Worm (Caenorhabditis elegans): ENCODE results near the gene C54F6.3.
"Not testable (repeated sequence)": the region's sequence is repeated elsewhere in the genome, so short reads cannot be mapped to it uniquely, and the experiment has no call there.

The C54F6.3 gene

DNA sequence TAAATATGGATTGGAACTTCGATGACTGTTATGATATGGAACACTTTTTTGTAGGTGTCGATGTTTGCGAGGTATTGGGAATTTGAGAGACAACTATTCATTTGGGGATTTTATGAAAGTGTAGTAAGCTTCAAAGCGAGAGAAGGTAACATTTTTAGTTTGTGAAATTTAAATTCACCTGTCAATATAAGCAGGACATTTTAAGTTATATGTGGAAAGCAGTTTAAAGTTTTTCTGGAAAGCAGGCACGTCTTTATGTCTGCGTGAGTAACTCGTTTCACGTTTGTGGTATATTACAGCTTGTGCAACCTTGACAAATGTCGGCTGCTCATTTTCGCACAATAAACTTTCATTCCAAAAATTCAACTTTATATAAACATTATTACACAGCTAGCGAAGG lies 28.8 kb upstream of the C54F6.3 start, which contains the start of gene srh-229:
srh-229 (minus strand) TSS at position 101 of the 400 bp plus-strand sequence.
- TF ChIP-seq daf-12 (tag; optimal IDR thresholded peaks at IDR 0.05) (no peak), nhr-76 (tag; optimal IDR thresholded peaks at IDR 0.05) (no peak), ZK546.5 (tag; optimal IDR thresholded peaks at IDR 0.05) (no peak)

DNA sequence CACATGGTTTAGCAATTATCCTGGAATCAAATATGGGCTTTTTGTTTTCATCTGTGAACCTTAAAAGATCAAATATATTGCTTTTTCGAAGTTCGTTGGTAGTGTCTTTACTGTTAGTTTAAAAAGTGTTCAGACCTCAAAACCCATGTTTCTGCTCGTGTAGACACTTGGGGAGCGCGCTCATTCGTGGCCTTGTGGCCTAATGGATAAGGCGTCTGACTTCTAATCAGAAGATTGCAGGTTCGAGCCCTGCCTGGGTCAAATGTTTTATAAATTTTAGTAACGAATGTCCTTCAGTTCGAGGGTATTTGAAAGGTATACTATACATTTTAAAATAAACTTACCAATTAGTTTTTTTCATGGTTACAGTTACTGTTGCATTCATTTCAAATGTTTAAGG lies 26.8 kb upstream of the C54F6.3 start:
- TF ChIP-seq ceh-44 (GFP tag; IDR thresholded peaks at IDR 0.05) (0 out of 2 replicates have a peak, but pooled peaks have one; percentile 3), lin-38 (GFP tag; IDR thresholded peaks at IDR 0.05) (no peak)

DNA sequence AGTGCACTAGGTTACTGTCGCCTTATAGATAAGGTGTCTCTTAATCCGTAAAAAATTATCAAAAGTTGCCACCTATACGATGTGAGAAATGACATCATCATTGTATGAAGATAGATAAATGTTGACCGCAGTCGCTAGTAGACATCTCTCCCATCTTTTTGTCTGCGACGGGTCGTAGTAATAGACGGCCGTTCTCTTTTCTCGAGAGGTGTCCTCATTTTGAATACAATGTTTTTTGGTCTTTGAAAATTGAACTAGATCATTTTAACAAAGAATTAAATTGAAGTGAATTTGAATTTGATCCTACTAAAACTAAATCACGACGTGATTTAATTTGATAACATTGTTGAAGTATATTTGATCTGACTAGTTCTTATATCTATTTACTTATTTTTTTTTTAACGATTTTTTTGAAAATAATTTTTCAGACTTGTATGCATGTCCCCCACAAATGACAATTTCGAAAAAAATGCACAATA lies 24.4 kb upstream of the C54F6.3 start, which contains the start of the genes str-31 and nhr-172:
str-31 (minus strand) TSS at position 101 of the 479 bp plus-strand sequence.
nhr-172 (plus strand) TSS at position 429 of the 479 bp plus-strand sequence.
- TF ChIP-seq ZK546.5 (tag; optimal IDR thresholded peaks at IDR 0.05) (no peak), nhr-102 (tag; optimal IDR thresholded peaks at IDR 0.05) (no peak), unc-62 (GFP tag; optimal IDR thresholded peaks at IDR 0.05 in 1 of 2) (no peak), unc-62 (tag; optimal IDR thresholded peaks at IDR 0.05) (no peak), nhr-11 (tag; optimal IDR thresholded peaks at IDR 0.05) (no peak), hlh-30 (tag; optimal IDR thresholded peaks at IDR 0.05; ENCODE audit: insufficient read depth) (no peak), nhr-237 (tag; optimal IDR thresholded peaks at IDR 0.05) (no peak), lin-29 (GFP tag; IDR thresholded peaks at IDR 0.05) (no peak), hlh-11 (tag; optimal IDR thresholded peaks at IDR 0.05) (no peak), R02D3.7 (tag; optimal IDR thresholded peaks at IDR 0.05) (no peak), aha-1 (tag) (no peak), attf-4 (tag; optimal IDR thresholded peaks at IDR 0.05) (no peak), egl-27 (tag; optimal IDR thresholded peaks at IDR 0.05) (no peak), zfp-3 (GFP tag; conservative IDR thresholded peaks at IDR 0.05) (no peak), nhr-111 (GFP tag; optimal IDR thresholded peaks at IDR 0.05) (no peak), zfp-2 (tag; optimal IDR thresholded peaks at IDR 0.05) (no peak)

DNA sequence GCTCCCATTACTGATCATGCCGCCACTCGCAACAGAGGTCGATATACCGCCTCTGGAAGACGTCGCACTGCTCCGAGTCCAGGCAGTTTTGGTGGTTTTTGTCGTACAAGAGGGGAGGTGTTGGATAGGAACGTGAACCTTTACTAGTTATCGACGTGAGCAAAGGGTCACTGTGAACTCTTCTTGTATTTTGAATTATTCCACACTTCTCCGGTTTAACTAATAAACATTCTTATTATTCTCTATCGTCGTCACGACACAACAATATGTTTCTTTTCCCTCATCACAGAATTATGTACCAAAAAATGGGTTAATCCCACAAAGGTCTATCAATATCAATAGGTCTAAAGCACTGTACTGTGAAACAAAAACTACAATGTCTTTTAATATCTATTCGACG lies 21.6 kb upstream of the C54F6.3 start, which contains the start of gene nhr-171:
nhr-171 (plus strand) TSS at position 301 of the 400 bp plus-strand sequence.
- not testable (repeated sequence) for TF ChIP-seq vab-7 (GFP tag; IDR thresholded peaks at IDR 0.05); pha-4 (GFP tag; IDR thresholded peaks at IDR 0.05); pha-4 (tag; optimal IDR thresholded peaks at IDR 0.05); daf-8 (GFP tag; IDR thresholded peaks at IDR 0.05)

DNA sequence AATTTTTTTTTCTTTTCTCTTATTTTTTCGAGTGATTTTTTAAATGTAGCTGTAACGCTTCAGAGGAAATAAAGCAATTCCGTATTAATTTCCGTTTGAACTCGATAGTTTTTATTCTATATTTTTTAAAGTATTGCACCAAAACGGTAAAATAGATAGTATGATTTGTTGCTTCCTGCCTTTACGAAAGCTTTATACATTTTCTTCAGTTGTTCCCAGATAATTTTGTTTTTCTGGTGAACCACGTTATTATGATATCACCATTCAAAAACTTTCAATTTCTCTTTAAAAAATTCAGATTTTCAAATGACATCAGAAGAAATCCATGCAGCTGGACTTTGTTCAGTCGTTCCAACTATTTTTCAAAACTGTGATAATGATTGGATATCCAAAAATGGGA lies 18.1 kb upstream of the C54F6.3 start, which contains the start of gene srb-18:
srb-18 (plus strand) TSS at position 301 of the 400 bp plus-strand sequence.
- TF ChIP-seq spr-3 (GFP tag; optimal IDR thresholded peaks at IDR 0.05) (no peak), jun-1 (tag; optimal IDR thresholded peaks at IDR 0.05) (no peak)

DNA sequence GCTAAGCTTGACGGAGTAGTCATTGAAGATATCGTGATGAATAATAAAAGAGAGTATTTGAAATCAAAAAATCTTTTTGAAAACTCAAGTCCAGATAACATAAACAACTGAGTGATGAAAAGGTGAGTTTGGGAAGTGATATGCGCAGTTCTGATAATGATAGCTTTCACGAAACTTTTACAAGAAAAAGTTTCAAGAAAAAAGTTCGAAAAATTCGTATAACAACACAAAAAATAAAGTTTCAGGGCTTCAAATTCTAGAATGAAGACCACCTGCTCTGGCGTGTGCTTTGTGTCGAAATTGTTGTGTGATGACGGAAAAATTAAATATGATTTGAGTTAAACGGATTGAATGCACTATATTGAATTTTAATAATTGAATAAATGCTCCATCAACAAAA lies 13.0 kb upstream of the C54F6.3 start, which contains the start of gene srb-19:
srb-19 (minus strand) TSS at position 101 of the 400 bp plus-strand sequence.
- no peak for TF ChIP-seq D1046.2 (GFP tag; IDR thresholded peaks at IDR 0.05)
- no peak for TF ChIP-seq ztf-11 (tag; optimal IDR thresholded peaks at IDR 0.05)
- no peak for TF ChIP-seq Y75B8A.6 (GFP tag; IDR thresholded peaks at IDR 0.05)
- TF ChIP-seq rbr-2 (tag; optimal IDR thresholded peaks at IDR 0.05) = no peak
- no peak for TF ChIP-seq ZK337.2 (GFP tag; IDR thresholded peaks at IDR 0.05)
- no peak for TF ChIP-seq snpc-1.2 (GFP tag; IDR thresholded peaks at IDR 0.05)
- TF ChIP-seq tra-1 (GFP tag; IDR thresholded peaks at IDR 0.05) = no peak
- TF ChIP-seq zag-1 (tag; optimal IDR thresholded peaks at IDR 0.05) = no peak
- no peak for TF ChIP-seq php-3 (GFP tag; IDR thresholded peaks at IDR 0.05)

Measured in whole organism, L4 larva.